Worm (Caenorhabditis elegans) whole organism, L1 larva: Measurements from ENCODE around the gene pot-1.

Source experiments
- C04F5.9 ChIP-seq: sonication (generic microtip); optimal IDR thresholded peaks from 2 replicates; lab custom pipeline; 2016; ENCODE audit warnings: missing genetic modification characterization, missing compliant biosample characterization
- C16A3.4 ChIP-seq: fragments of 150-350 bp; optimal IDR thresholded peaks from 2 replicates; lab custom pipeline; 2014; ENCODE audit warnings: missing biosample characterization, missing genetic modification characterization
- F16B12.6 ChIP-seq: fragments of 150-350 bp; optimal IDR thresholded peaks from 2 replicates; lab custom pipeline; 2014; ENCODE audit warnings: missing biosample characterization, missing genetic modification characterization
- Y116A8C.19 ChIP-seq: sonication (generic microtip); optimal IDR thresholded peaks from 2 replicates; lab custom pipeline; 2016; ENCODE audit warnings: missing compliant biosample characterization, missing genetic modification characterization, borderline replicate concordance
- alr-1 ChIP-seq: fragments of 200-800 bp; sonication (Bioruptor generic); optimal IDR thresholded peaks from 2 replicates; lab custom pipeline; 2018; ENCODE audit warnings: borderline replicate concordance, mild to moderate bottlenecking, missing genetic modification characterization, missing compliant biosample characterization
- ama-1 ChIP-seq: fragments of 150-350 bp; optimal IDR thresholded peaks from 2 replicates; lab custom pipeline; 2014
- blmp-1 ChIP-seq: fragments of 150-350 bp; optimal IDR thresholded peaks from 2 replicates; lab custom pipeline; 2014; ENCODE audit warnings: missing biosample characterization, missing genetic modification characterization
- ceh-63 ChIP-seq: fragments of 200-800 bp; sonication (Bioruptor generic); optimal IDR thresholded peaks from 2 replicates; lab custom pipeline; 2018; ENCODE audit warnings: mild to moderate bottlenecking, missing genetic modification characterization, missing compliant biosample characterization
- ceh-8 ChIP-seq: fragments of 200-800 bp; sonication (Bioruptor generic); optimal IDR thresholded peaks from 2 replicates; lab custom pipeline; 2018; ENCODE audit warnings: mild to moderate bottlenecking, missing genetic modification characterization, moderate library complexity, missing compliant biosample characterization
- ceh-82 ChIP-seq, 3 experiments: fragments of 150-350 bp in 1 of 3; sonication (generic microtip) in 2 of 3; optimal IDR thresholded peaks; 2 replicates each; lab custom pipeline; 2014 to 2017; ENCODE audit warnings: missing biosample characterization in 3 of 3, missing genetic modification characterization in 3 of 3
- ceh-88 ChIP-seq: fragments of 200-800 bp; sonication (Bioruptor generic); IDR thresholded peaks from 2 replicates; pipeline ENCODE4 v1.3.6; 2022; ENCODE audit warnings: missing genetic modification characterization, missing compliant biosample characterization
- ceh-90 ChIP-seq: sonication (generic microtip); optimal IDR thresholded peaks from 2 replicates; lab custom pipeline; 2016; ENCODE audit warnings: missing genetic modification characterization, missing compliant biosample characterization
- dpl-1 ChIP-seq, 3 experiments: fragments of 150-350 bp in 2 of 3; sonication (generic microtip) in 1 of 3; optimal IDR thresholded peaks; 2 replicates each; lab custom pipeline; 2014 to 2017; ENCODE audit warnings: missing biosample characterization in 3 of 3, missing genetic modification characterization in 3 of 3, missing genetic modification reagents in 3 of 3
- dsc-1 ChIP-seq: sonication (generic microtip); optimal IDR thresholded peaks from 2 replicates; lab custom pipeline; 2016; ENCODE audit warnings: mild to moderate bottlenecking, missing genetic modification characterization, missing compliant biosample characterization
- efl-1 ChIP-seq, 4 experiments: fragments of 150-350 bp; optimal IDR thresholded peaks in 3 of 4; peaks in 1 of 4; 1 replicate in 1 of 4; 2 replicates in 3 of 4; lab custom pipeline; 2014; ENCODE audit warnings: missing biosample characterization in 2 of 4, missing genetic modification characterization in 2 of 4, missing genetic modification reagents in 2 of 4
- elt-3 ChIP-seq, 6 experiments: fragments of 150-350 bp in 1 of 6; sonication (generic microtip); optimal IDR thresholded peaks; 2 replicates each; lab custom pipeline; 2017 to 2018; ENCODE audit warnings: missing biosample characterization in 6 of 6, missing genetic modification characterization in 6 of 6, inconsistent platforms in 1 of 6
- fkh-10 ChIP-seq: sonication (generic microtip); optimal IDR thresholded peaks from 2 replicates; lab custom pipeline; 2017; ENCODE audit warnings: missing biosample characterization, missing genetic modification reagents, missing genetic modification characterization
- fkh-8 ChIP-seq: sonication (generic microtip); optimal IDR thresholded peaks from 2 replicates; lab custom pipeline; 2016; ENCODE audit warnings: mild to moderate bottlenecking, missing genetic modification characterization, missing compliant biosample characterization
- grh-1 ChIP-seq: fragments of 200-800 bp; sonication (Bioruptor generic); IDR thresholded peaks from 2 replicates; pipeline ENCODE4 v1.3.6; 2022; ENCODE audit warnings: missing genetic modification reagents, missing genetic modification characterization, missing compliant biosample characterization
- hpl-2 ChIP-seq: fragments of 150-350 bp; optimal IDR thresholded peaks from 2 replicates; lab custom pipeline; 2014; ENCODE audit warnings: missing biosample characterization, missing genetic modification reagents, missing genetic modification characterization
- irx-1 ChIP-seq: sonication (generic microtip); optimal IDR thresholded peaks from 2 replicates; lab custom pipeline; 2016; ENCODE audit warnings: missing genetic modification characterization, missing compliant biosample characterization
- jun-1 ChIP-seq: fragments of 150-350 bp; optimal IDR thresholded peaks from 2 replicates; lab custom pipeline; 2014; ENCODE audit warnings: missing biosample characterization, missing genetic modification reagents, missing genetic modification characterization
- lin-13 ChIP-seq: fragments of 150-350 bp; optimal IDR thresholded peaks from 2 replicates; lab custom pipeline; 2014; ENCODE audit warnings: missing biosample characterization, missing genetic modification reagents, missing genetic modification characterization
- lin-14 ChIP-seq: fragments of 200-800 bp; sonication (Bioruptor generic); optimal IDR thresholded peaks from 2 replicates; lab custom pipeline; 2018; ENCODE audit warnings: mild to moderate bottlenecking, missing genetic modification characterization, moderate library complexity, missing compliant biosample characterization
- lin-35 ChIP-seq, 2 experiments: fragments of 150-350 bp; optimal IDR thresholded peaks; 2 replicates each; lab custom pipeline; 2014; ENCODE audit warnings: missing biosample characterization in 2 of 2, missing genetic modification characterization in 2 of 2, missing genetic modification reagents in 2 of 2
- lin-39 ChIP-seq: fragments of 150-350 bp; optimal IDR thresholded peaks from 2 replicates; lab custom pipeline; 2014; ENCODE audit warnings: missing biosample characterization, missing genetic modification reagents, missing genetic modification characterization
- lsy-2 ChIP-seq, 2 experiments: fragments of 150-350 bp; optimal IDR thresholded peaks; 2 replicates each; lab custom pipeline; 2014; ENCODE audit warnings: missing biosample characterization in 2 of 2, missing genetic modification characterization in 2 of 2
- mef-2 ChIP-seq: fragments of 150-350 bp; optimal IDR thresholded peaks from 2 replicates; lab custom pipeline; 2014; ENCODE audit warnings: missing biosample characterization, missing genetic modification characterization
- nhr-12 ChIP-seq: sonication (generic microtip); optimal IDR thresholded peaks from 2 replicates; lab custom pipeline; 2017; ENCODE audit warnings: missing biosample characterization, missing genetic modification characterization
- nhr-19 ChIP-seq: fragments of 200-800 bp; sonication (Bioruptor generic); conservative IDR thresholded peaks from 2 replicates; pipeline ENCODE4 v1.3.6; 2022; ENCODE audit warnings: missing genetic modification characterization, missing compliant biosample characterization
- nhr-237 ChIP-seq: fragments of 150-350 bp; optimal IDR thresholded peaks from 2 replicates; lab custom pipeline; 2014; ENCODE audit warnings: missing biosample characterization, missing genetic modification characterization
- nhr-71 ChIP-seq: sonication (generic microtip); optimal IDR thresholded peaks from 2 replicates; lab custom pipeline; 2016; ENCODE audit warnings: mild to moderate bottlenecking, missing genetic modification characterization, moderate library complexity, missing compliant biosample characterization
- nhr-76 ChIP-seq: sonication (generic microtip); optimal IDR thresholded peaks from 2 replicates; lab custom pipeline; 2017; ENCODE audit warnings: missing biosample characterization, missing genetic modification characterization
- nhr-84 ChIP-seq: sonication (generic microtip); optimal IDR thresholded peaks from 2 replicates; lab custom pipeline; 2017; ENCODE audit warnings: missing biosample characterization, missing genetic modification characterization
- nhr-90 ChIP-seq: sonication (generic microtip); optimal IDR thresholded peaks from 2 replicates; lab custom pipeline; 2016; ENCODE audit warnings: mild to moderate bottlenecking, missing genetic modification characterization, missing compliant biosample characterization; ENCODE audit not compliant: poor library complexity
- pag-3 ChIP-seq: sonication (generic microtip); optimal IDR thresholded peaks from 2 replicates; lab custom pipeline; 2017; ENCODE audit warnings: missing genetic modification characterization, mild to moderate bottlenecking, missing compliant biosample characterization, antibody characterized with exemption, borderline replicate concordance; ENCODE audit not compliant: insufficient read depth
- pqm-1 ChIP-seq: sonication (generic microtip); optimal IDR thresholded peaks from 3 replicates; lab custom pipeline; 2017; ENCODE audit warnings: missing biosample characterization, missing genetic modification characterization
- skn-1 ChIP-seq: fragments of 150-350 bp; optimal IDR thresholded peaks from 2 replicates; lab custom pipeline; 2014; ENCODE audit warnings: missing biosample characterization, missing genetic modification characterization
- snu-23 ChIP-seq: sonication (generic microtip); optimal IDR thresholded peaks from 2 replicates; lab custom pipeline; 2016; ENCODE audit warnings: missing genetic modification characterization, missing compliant biosample characterization
- sup-37 ChIP-seq: fragments of 200-800 bp; sonication (Bioruptor generic); optimal IDR thresholded peaks from 2 replicates; lab custom pipeline; 2018; ENCODE audit warnings: mild to moderate bottlenecking, missing genetic modification characterization, missing compliant biosample characterization
- swsn-7 ChIP-seq: sonication (generic microtip); optimal IDR thresholded peaks from 2 replicates; lab custom pipeline; 2016; ENCODE audit warnings: missing genetic modification characterization, missing compliant biosample characterization
- tbx-2 ChIP-seq: sonication (generic microtip); optimal IDR thresholded peaks from 2 replicates; lab custom pipeline; 2016; ENCODE audit warnings: missing genetic modification characterization, missing compliant biosample characterization
- unc-30 ChIP-seq: sonication (generic microtip); optimal IDR thresholded peaks from 2 replicates; lab custom pipeline; 2017; ENCODE audit warnings: missing biosample characterization, missing genetic modification characterization
- unc-62 ChIP-seq: fragments of 150-350 bp; optimal IDR thresholded peaks from 2 replicates; lab custom pipeline; 2014; ENCODE audit warnings: missing biosample characterization, missing genetic modification reagents, missing genetic modification characterization
- unc-86 ChIP-seq: sonication (generic microtip); optimal IDR thresholded peaks from 2 replicates; lab custom pipeline; 2016; ENCODE audit warnings: missing genetic modification characterization, missing compliant biosample characterization
- vab-15 ChIP-seq: sonication (generic microtip); optimal IDR thresholded peaks from 2 replicates; lab custom pipeline; 2017; ENCODE audit warnings: missing genotype, mild to moderate bottlenecking, missing genetic modification characterization, missing compliant biosample characterization
- xbp-1 ChIP-seq: sonication (generic microtip); optimal IDR thresholded peaks from 2 replicates; lab custom pipeline; 2016; ENCODE audit warnings: missing genetic modification characterization, missing compliant biosample characterization
- zip-4 ChIP-seq: fragments of 200-800 bp; sonication (Bioruptor generic); optimal IDR thresholded peaks from 2 replicates; lab custom pipeline; 2018; ENCODE audit warnings: mild to moderate bottlenecking, missing genetic modification characterization, moderate library complexity, missing compliant biosample characterization
- ztf-4 ChIP-seq: fragments of 150-350 bp; optimal IDR thresholded peaks from 2 replicates; lab custom pipeline; 2014; ENCODE audit warnings: missing biosample characterization, missing genetic modification characterization

The pot-1 gene

ce11 chrIII:7133559-7133958 lies at the start of gene pot-1, which contains the start of gene ggtb-1:
TSS of gene pot-1 (minus strand) at chrIII:7133678.
TSS of gene ggtb-1 (plus strand) at chrIII:7133766.
- peak; percentile 21 for TF ChIP-seq skn-1 (tag; lab: Kevin White, UChicago)
- TF ChIP-seq lin-35 (GFP tag; optimal IDR thresholded peaks at IDR 0.05; lab: Kevin White, UChicago) = peak; percentile 18 to 74
- peak; percentile 19 for TF ChIP-seq blmp-1 (tag; lab: Kevin White, UChicago)
- TF ChIP-seq lsy-2 (tag; optimal IDR thresholded peaks at IDR 0.05; lab: Kevin White, UChicago) = peak in 1 of 2 experiments; percentile 62
- TF ChIP-seq dpl-1 (GFP tag; optimal IDR thresholded peaks at IDR 0.05; lab: Kevin White, UChicago) = peak; percentile 58 to 79 (median 66)
- peak; percentile 2 to 67 for TF ChIP-seq efl-1 (optimal IDR thresholded peaks at IDR 0.05; lab: Kevin White, UChicago)
- TF ChIP-seq efl-1 (GFP tag; optimal IDR thresholded peaks at IDR 0.05 in 1 of 2; lab: Kevin White, UChicago) = peak; percentile 75 to 97
- TF ChIP-seq snu-23 (GFP tag; lab: Kevin White, UChicago) = peak; percentile 34
- TF ChIP-seq ceh-82 (tag; optimal IDR thresholded peaks at IDR 0.05; lab: Kevin White, UChicago) = peak in 1 of 3 experiments; percentile 4
- TF ChIP-seq pag-3 (tag; lab: Kevin White, UChicago) = no peak
- TF ChIP-seq tbx-2 (tag; lab: Kevin White, UChicago) = peak; percentile 9
- no peak for TF ChIP-seq fkh-8 (tag; lab: Kevin White, UChicago)
- TF ChIP-seq unc-30 (tag; lab: Kevin White, UChicago) = no peak

ce11 chrIII:7181822-7182221 lies 48.3 kb upstream of the pot-1 start, which contains the start of gene epg-4:
TSS of gene epg-4 (plus strand) at chrIII:7182167.
- TF ChIP-seq jun-1 (tag; lab: Kevin White, UChicago) = no peak
- no peak for TF ChIP-seq ceh-90 (tag; lab: Kevin White, UChicago)
- peak; percentile 42 to 79 for TF ChIP-seq lin-35 (GFP tag; optimal IDR thresholded peaks at IDR 0.05; lab: Kevin White, UChicago)
- TF ChIP-seq snu-23 (GFP tag; lab: Kevin White, UChicago) = peak; percentile 36
- peak; percentile 70 for TF ChIP-seq lin-14 (GFP tag; lab: Kevin White, UChicago)
- no peak for TF ChIP-seq nhr-237 (tag; lab: Kevin White, UChicago)
- no peak for TF ChIP-seq ceh-88
- no peak for TF ChIP-seq nhr-76 (tag; lab: Kevin White, UChicago)
- TF ChIP-seq lin-39 (tag; lab: Kevin White, UChicago) = no peak
- no peak for TF ChIP-seq unc-30 (tag; lab: Kevin White, UChicago)
- TF ChIP-seq dpl-1 (GFP tag; optimal IDR thresholded peaks at IDR 0.05; lab: Kevin White, UChicago) = peak; percentile 9 to 53 (median 41)
- TF ChIP-seq unc-86 (tag; lab: Kevin White, UChicago) = no peak
- TF ChIP-seq lin-13 (GFP tag; lab: Kevin White, UChicago) = no peak
- TF ChIP-seq ztf-4 (tag; lab: Kevin White, UChicago) = no peak
- TF ChIP-seq nhr-19 (GFP tag; lab: Robert Waterston, UW) = no peak
- TF ChIP-seq dsc-1 (tag; lab: Kevin White, UChicago) = no peak
- TF ChIP-seq irx-1 (tag; lab: Kevin White, UChicago) = no peak
- no peak for TF ChIP-seq fkh-8 (tag; lab: Kevin White, UChicago)
- TF ChIP-seq vab-15 (tag; lab: Kevin White, UChicago) = no peak
- no peak for TF ChIP-seq mef-2 (tag; lab: Kevin White, UChicago)
- TF ChIP-seq C04F5.9 (tag; lab: Kevin White, UChicago) = no peak
- TF ChIP-seq Y116A8C.19 = no peak
- TF ChIP-seq efl-1 (optimal IDR thresholded peaks at IDR 0.05; lab: Kevin White, UChicago) = peak; percentile 19 to 57
- TF ChIP-seq efl-1 (GFP tag; optimal IDR thresholded peaks at IDR 0.05 in 1 of 2; lab: Kevin White, UChicago) = peak; percentile 45 to 93
- TF ChIP-seq ceh-8 (GFP tag; lab: Kevin White, UChicago) = no peak
- no peak for TF ChIP-seq nhr-90
- TF ChIP-seq pqm-1 (tag; lab: Kevin White, UChicago) = no peak
- TF ChIP-seq fkh-10 (GFP tag; lab: Kevin White, UChicago) = no peak
- no peak for TF ChIP-seq ama-1 (lab: Kevin White, UChicago)
- no peak for TF ChIP-seq nhr-84
- TF ChIP-seq F16B12.6 = no peak
- TF ChIP-seq ceh-63 = no peak
- no peak for TF ChIP-seq sup-37 (GFP tag; lab: Kevin White, UChicago)
- peak; percentile 41 for TF ChIP-seq nhr-71
- TF ChIP-seq swsn-7 (tag; lab: Kevin White, UChicago) = no peak
- peak; percentile 50 for TF ChIP-seq C16A3.4 (tag; lab: Kevin White, UChicago)
- no peak for TF ChIP-seq hpl-2 (GFP tag; lab: Kevin White, UChicago)
- TF ChIP-seq xbp-1 (tag; lab: Kevin White, UChicago) = no peak
- TF ChIP-seq unc-62 (GFP tag; lab: Kevin White, UChicago) = no peak
- TF ChIP-seq alr-1 (tag; lab: Kevin White, UChicago) = no peak
- TF ChIP-seq elt-3 (tag; optimal IDR thresholded peaks at IDR 0.05; lab: Kevin White, UChicago) = peak in 1 of 6 experiments; percentile 13
- no peak for TF ChIP-seq zip-4
- TF ChIP-seq nhr-12 = no peak
- peak in 1 of 3 experiments; percentile 11 for TF ChIP-seq ceh-82 (tag; optimal IDR thresholded peaks at IDR 0.05; lab: Kevin White, UChicago)
- TF ChIP-seq grh-1 (GFP tag; lab: Robert Waterston, UW) = no peak
